Fruit fly (Drosophila melanogaster) whole organism, embryonic: ENCODE data around the gene CG15322.

Source experiments
- CG12942 ChIP-seq: fragments of 200-800 bp; sonication (Bioruptor generic); optimal IDR thresholded peaks from 3 replicates; lab custom pipeline; 2016; ENCODE audit warnings: missing biosample characterization, missing genetic modification characterization
- E2f1 ChIP-seq: fragments of 200-800 bp; sonication (Bioruptor generic); IDR thresholded peaks from 2 replicates; pipeline ENCODE4 v1.3.6; 2022; ENCODE audit warnings: missing biosample characterization, missing genetic modification characterization
- Hmx ChIP-seq: fragments of 200-800 bp; sonication (Bioruptor generic); optimal IDR thresholded peaks from 2 replicates; lab custom pipeline; 2016; ENCODE audit warnings: missing biosample characterization, missing genetic modification characterization
- Sry-β ChIP-seq: fragments of 200-800 bp; sonication (Bioruptor generic); optimal IDR thresholded peaks from 2 replicates; lab custom pipeline; 2018; ENCODE audit warnings: missing biosample characterization, mild to moderate bottlenecking, missing genetic modification characterization, moderate library complexity
- chif ChIP-seq, 2 experiments: fragments of 200-800 bp; sonication (Bioruptor generic); optimal IDR thresholded peaks; 3 replicates each; lab custom pipeline; 2016; ENCODE audit warnings: missing biosample characterization in 2 of 2, missing genetic modification characterization in 2 of 2

DNA sequence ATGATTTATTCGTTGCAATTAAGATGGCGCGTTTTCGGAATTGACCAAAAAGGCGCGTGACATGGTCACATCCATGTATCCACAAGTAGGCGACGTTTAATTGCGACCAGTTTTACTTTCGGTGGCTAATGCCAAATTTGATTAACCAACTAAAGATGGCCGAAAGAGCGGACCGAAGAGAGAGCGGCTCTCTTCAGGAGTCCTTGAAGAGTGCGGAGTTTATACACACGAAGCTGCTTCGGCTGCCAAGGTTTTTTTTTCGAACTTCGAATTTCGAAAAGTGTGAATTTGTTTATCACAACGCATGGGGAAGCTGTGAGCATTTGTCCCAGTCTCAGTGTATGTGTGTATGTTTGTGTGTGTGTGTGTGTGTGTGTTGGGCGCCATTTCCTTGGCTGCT is 49.6 kb upstream of the CG15322 start:
- no peak for TF ChIP-seq E2f1 (GFP tag; lab: Robert Waterston, UW)
- TF ChIP-seq Hmx (GFP tag; lab: Kevin White, UChicago) = no peak
- no peak for TF ChIP-seq Sry-β
- no peak for TF ChIP-seq chif (GFP tag; optimal IDR thresholded peaks at IDR 0.05; lab: Kevin White, UChicago)
- TF ChIP-seq CG12942 (GFP tag; lab: Kevin White, UChicago) = no peak
